4 fruit fly cellular contexts compared by ENCODE assay signal in genomic region chrX:6260900-6261299, dm6.
TF ChIP-seq lines count a peak whose summit lies in the region.

Gene Josd, plus strand, starts transcription at chrX:6261169.

- no peak for TF ChIP-seq CTCF in whole organism, embryonic (GFP tag; optimal IDR thresholded peaks at IDR 0.05; lab: Kevin White, UChicago)

TF ChIP-seq in whole organism, adult, 20 proteins besides CTCF, POLR2A, EP300 and RAD21:
- TF ChIP-seq CG12768 (GFP tag; optimal IDR thresholded peaks at IDR 0.05; lab: Kevin White, UChicago), result no peak
- TF ChIP-seq CG11617 (GFP tag; optimal IDR thresholded peaks at IDR 0.05; lab: Kevin White, UChicago), result no peak
- no peak for TF ChIP-seq Crg-1 (GFP tag; optimal IDR thresholded peaks at IDR 0.05; lab: Kevin White, UChicago)
- no peak for TF ChIP-seq CG14711 (tag; optimal IDR thresholded peaks at IDR 0.05; lab: Kevin White, UChicago)
- no peak for TF ChIP-seq kay (GFP tag; lab: Kevin White, UChicago; ENCODE audit: borderline replicate concordance)
- no peak for TF ChIP-seq cic (GFP tag; optimal IDR thresholded peaks at IDR 0.05; lab: Kevin White, UChicago)
- TF ChIP-seq tj (GFP tag; optimal IDR thresholded peaks at IDR 0.05; lab: Kevin White, UChicago), result no peak
- no peak for TF ChIP-seq cnc (optimal IDR thresholded peaks at IDR 0.05; lab: Kevin White, UChicago)
- TF ChIP-seq CG1620 (GFP tag; optimal IDR thresholded peaks at IDR 0.05; lab: Kevin White, UChicago), result peak; percentile 7
- no peak for TF ChIP-seq CG5204 (GFP tag; optimal IDR thresholded peaks at IDR 0.05; lab: Kevin White, UChicago)
- no peak for TF ChIP-seq Clk (GFP tag; optimal IDR thresholded peaks at IDR 0.05; lab: Kevin White, UChicago)
- TF ChIP-seq Hr96 (GFP tag; optimal IDR thresholded peaks at IDR 0.05; lab: Kevin White, UChicago), result no peak
- no peak for TF ChIP-seq CG33017 (tag; optimal IDR thresholded peaks at IDR 0.05; lab: Kevin White, UChicago)
- no peak for TF ChIP-seq CG7045 (GFP tag; optimal IDR thresholded peaks at IDR 0.05; lab: Kevin White, UChicago)
- no peak for TF ChIP-seq ovo (GFP tag; optimal IDR thresholded peaks at IDR 0.05; lab: Kevin White, UChicago)
- TF ChIP-seq CG7101 (tag; optimal IDR thresholded peaks at IDR 0.05; lab: Kevin White, UChicago), result no peak
- TF ChIP-seq bab1 (GFP tag; optimal IDR thresholded peaks at IDR 0.05; lab: Kevin White, UChicago), result peak; percentile 48
- no peak for TF ChIP-seq pad (GFP tag; optimal IDR thresholded peaks at IDR 0.05; lab: Kevin White, UChicago)
- peak; percentile 24 for TF ChIP-seq Mnt (GFP tag; optimal IDR thresholded peaks at IDR 0.05; lab: Kevin White, UChicago)
- TF ChIP-seq toe (GFP tag; optimal IDR thresholded peaks at IDR 0.05; lab: Kevin White, UChicago), result peak; percentile 16

TF ChIP-seq in whole organism, embryonic, 481 proteins besides CTCF, POLR2A, EP300 and RAD21 (continues in another document):
- TF ChIP-seq chinmo (GFP tag; IDR thresholded peaks at IDR 0.05; lab: Robert Waterston, UW; ENCODE audit: partially characterized antibody) (peak; percentile 70; the same call in 1 of the 4 replicates), amos (GFP tag; IDR thresholded peaks at IDR 0.05; lab: Robert Waterston, UW; ENCODE audit: partially characterized antibody) (peak; percentile 92), Dp (GFP tag; optimal IDR thresholded peaks at IDR 0.05; lab: Kevin White, UChicago) (peak; percentile 15), lab (GFP tag; optimal IDR thresholded peaks at IDR 0.05; lab: Kevin White, UChicago) (peak; percentile 1), nerfin-2 (GFP tag; IDR thresholded peaks at IDR 0.05; lab: Robert Waterston, UW; ENCODE audit: partially characterized antibody) (peak; percentile 66), CkIIα-i1 (GFP tag; IDR thresholded peaks at IDR 0.05; lab: Robert Waterston, UW) (no peak), CG2678 (tag; optimal IDR thresholded peaks at IDR 0.05; lab: Kevin White, UChicago) (peak; percentile 8), CG15514 (GFP tag; optimal IDR thresholded peaks at IDR 0.05; lab: Kevin White, UChicago) (peak; percentile 93), Optix (GFP tag; IDR thresholded peaks at IDR 0.05; lab: Robert Waterston, UW) (no peak), gcm2 (GFP tag; optimal IDR thresholded peaks at IDR 0.05; lab: Kevin White, UChicago) (no peak), CG11504 (tag; optimal IDR thresholded peaks at IDR 0.05; lab: Kevin White, UChicago) (peak; percentile 16), Deaf1 (tag; optimal IDR thresholded peaks at IDR 0.05; lab: Kevin White, UChicago) (no peak), chn (GFP tag; optimal IDR thresholded peaks at IDR 0.05; lab: Kevin White, UChicago) (no peak), CG2129 (GFP tag; IDR thresholded peaks at IDR 0.05; lab: Robert Waterston, UW; ENCODE audit: partially characterized antibody) (peak; percentile 74; the same call in 1 of the 2 replicates), hbn (GFP tag; IDR thresholded peaks at IDR 0.05; lab: Robert Waterston, UW; ENCODE audit: partially characterized antibody) (peak; percentile 87), Dll (GFP tag; IDR thresholded peaks at IDR 0.05; lab: Robert Waterston, UW; ENCODE audit: partially characterized antibody) (peak; percentile 87), CG1603 (tag; optimal IDR thresholded peaks at IDR 0.05; lab: Kevin White, UChicago) (peak; percentile 36), vnd (GFP tag; IDR thresholded peaks at IDR 0.05; lab: Robert Waterston, UW; ENCODE audit: partially characterized antibody) (peak; percentile 67), CG34422 (GFP tag; IDR thresholded peaks at IDR 0.05; lab: Robert Waterston, UW) (0 out of 3 replicates have a peak, but pooled peaks have one; percentile 11), Doc3 (GFP tag; IDR thresholded peaks at IDR 0.05; lab: Robert Waterston, UW; ENCODE audit: partially characterized antibody) (peak; percentile 77), CG4707 (GFP tag; optimal IDR thresholded peaks at IDR 0.05; lab: Kevin White, UChicago) (no peak), ato (GFP tag; IDR thresholded peaks at IDR 0.05; lab: Robert Waterston, UW; ENCODE audit: partially characterized antibody) (peak; percentile 50; the same call in 1 of the 2 replicates)

TF ChIP-seq in whole organism, prepupa, 60 proteins besides CTCF, POLR2A, EP300 and RAD21:
- TF ChIP-seq esn (GFP tag; optimal IDR thresholded peaks at IDR 0.05; lab: Kevin White, UChicago) (peak; percentile 30), CG1621 (tag; optimal IDR thresholded peaks at IDR 0.05; lab: Kevin White, UChicago) (no peak), CG3919 (GFP tag; optimal IDR thresholded peaks at IDR 0.05; lab: Kevin White, UChicago) (no peak), CG6854 (GFP tag; optimal IDR thresholded peaks at IDR 0.05; lab: Kevin White, UChicago) (no peak), dac (GFP tag; optimal IDR thresholded peaks at IDR 0.05; lab: Kevin White, UChicago) (no peak), Eip78C (GFP tag; lab: Kevin White, UChicago) (peak; percentile 47), OdsH (GFP tag; optimal IDR thresholded peaks at IDR 0.05; lab: Kevin White, UChicago) (no peak), pdm3 (GFP tag; optimal IDR thresholded peaks at IDR 0.05; lab: Kevin White, UChicago) (no peak), topi (GFP tag; optimal IDR thresholded peaks at IDR 0.05; lab: Kevin White, UChicago) (peak; percentile 17), Eip75B (GFP tag; optimal IDR thresholded peaks at IDR 0.05; lab: Kevin White, UChicago) (no peak), CG11294 (GFP tag; IDR thresholded peaks at IDR 0.05; lab: Robert Waterston, UW) (no peak), eg (GFP tag; IDR thresholded peaks at IDR 0.05; lab: Robert Waterston, UW) (0 out of 3 replicates have a peak, but pooled peaks have one; percentile 18), fkh (GFP tag; optimal IDR thresholded peaks at IDR 0.05; lab: Kevin White, UChicago) (peak; percentile 37)

TF ChIP-seq in whole organism, wandering third instar larva, 38 proteins besides CTCF, POLR2A, EP300 and RAD21:
- TF ChIP-seq Dif (GFP tag; optimal IDR thresholded peaks at IDR 0.05; lab: Kevin White, UChicago; ENCODE audit: partially characterized antibody), result no peak
- no peak for TF ChIP-seq jim (GFP tag; optimal IDR thresholded peaks at IDR 0.05; lab: Kevin White, UChicago)
- no peak for TF ChIP-seq N (GFP tag; optimal IDR thresholded peaks at IDR 0.05; lab: Kevin White, UChicago)
- TF ChIP-seq GATAd (GFP tag; optimal IDR thresholded peaks at IDR 0.05; lab: Kevin White, UChicago), result no peak
- peak; percentile 36 for TF ChIP-seq woc (GFP tag; optimal IDR thresholded peaks at IDR 0.05; lab: Kevin White, UChicago)
- peak; percentile 24 for TF ChIP-seq Hr83 (GFP tag; optimal IDR thresholded peaks at IDR 0.05; lab: Kevin White, UChicago; ENCODE audit: poor library complexity, severe bottlenecking)
- TF ChIP-seq Hr78 (GFP tag; optimal IDR thresholded peaks at IDR 0.05; lab: Kevin White, UChicago), result no peak
- peak; percentile 17 for TF ChIP-seq h (GFP tag; optimal IDR thresholded peaks at IDR 0.05; lab: Kevin White, UChicago)
- TF ChIP-seq foxo (GFP tag; optimal IDR thresholded peaks at IDR 0.05; lab: Kevin White, UChicago), result peak in 1 of 2 experiments; percentile 11
- TF ChIP-seq Dfd (GFP tag; optimal IDR thresholded peaks at IDR 0.05; lab: Kevin White, UChicago), result no peak
- TF ChIP-seq CG32264 (GFP tag; optimal IDR thresholded peaks at IDR 0.05; lab: Kevin White, UChicago), result no peak
- TF ChIP-seq dmrt93B (GFP tag; optimal IDR thresholded peaks at IDR 0.05; lab: Kevin White, UChicago), result no peak
- TF ChIP-seq Myc (optimal IDR thresholded peaks at IDR 0.05; lab: Kevin White, UChicago), result no peak
- TF ChIP-seq Mio (GFP tag; optimal IDR thresholded peaks at IDR 0.05; lab: Kevin White, UChicago), result no peak
- no peak for TF ChIP-seq CG9705 (GFP tag; optimal IDR thresholded peaks at IDR 0.05; lab: Kevin White, UChicago)
- TF ChIP-seq dl (GFP tag; optimal IDR thresholded peaks at IDR 0.05; lab: Kevin White, UChicago; ENCODE audit: insufficient read depth in 1 of 2, partially characterized antibody in 2 of 2), result no peak
- TF ChIP-seq fru (GFP tag; optimal IDR thresholded peaks at IDR 0.05; lab: Kevin White, UChicago), result no peak
- peak; percentile 11 for TF ChIP-seq rgr (GFP tag; optimal IDR thresholded peaks at IDR 0.05; lab: Kevin White, UChicago)
- no peak for TF ChIP-seq lola (GFP tag; optimal IDR thresholded peaks at IDR 0.05; lab: Kevin White, UChicago)
- no peak for TF ChIP-seq pan (optimal IDR thresholded peaks at IDR 0.05; lab: Kevin White, UChicago)
- no peak for TF ChIP-seq HLH106 (tag; optimal IDR thresholded peaks at IDR 0.05; lab: Kevin White, UChicago)
- no peak for TF ChIP-seq ey (GFP tag; optimal IDR thresholded peaks at IDR 0.05; lab: Kevin White, UChicago)
- TF ChIP-seq Vsx2 (GFP tag; optimal IDR thresholded peaks at IDR 0.05; lab: Kevin White, UChicago; ENCODE audit: partially characterized antibody), result no peak
- TF ChIP-seq tai (GFP tag; optimal IDR thresholded peaks at IDR 0.05; lab: Kevin White, UChicago), result no peak
- TF ChIP-seq Hnf4 (GFP tag; optimal IDR thresholded peaks at IDR 0.05; lab: Kevin White, UChicago), result peak; percentile 10
- no peak for TF ChIP-seq usp (GFP tag; optimal IDR thresholded peaks at IDR 0.05; lab: Kevin White, UChicago)
- TF ChIP-seq psq (GFP tag; optimal IDR thresholded peaks at IDR 0.05; lab: Kevin White, UChicago), result no peak
- no peak for TF ChIP-seq dsf (GFP tag; optimal IDR thresholded peaks at IDR 0.05; lab: Kevin White, UChicago; ENCODE audit: borderline replicate concordance)
- no peak for TF ChIP-seq Rel (GFP tag; optimal IDR thresholded peaks at IDR 0.05; lab: Kevin White, UChicago)
- peak; percentile 67 for TF ChIP-seq Rel (tag; optimal IDR thresholded peaks at IDR 0.05; lab: Kevin White, UChicago)
- TF ChIP-seq Sp1 (GFP tag; optimal IDR thresholded peaks at IDR 0.05; lab: Kevin White, UChicago), result no peak
- TF ChIP-seq sv (GFP tag; optimal IDR thresholded peaks at IDR 0.05; lab: Kevin White, UChicago), result no peak
